Fruit fly (Drosophila melanogaster) whole organism, embryonic: Measurements from ENCODE around the gene Ada1-2.

Source experiments
- Atf3 ChIP-seq: fragments of 200-800 bp; sonication (Bioruptor generic); optimal IDR thresholded peaks from 3 replicates; lab custom pipeline; 2016; ENCODE audit warnings: missing biosample characterization, missing genetic modification characterization
- B-H2 ChIP-seq: fragments of 200-800 bp; sonication (Bioruptor generic); optimal IDR thresholded peaks from 2 replicates; lab custom pipeline; 2018; ENCODE audit warnings: missing biosample characterization, mild to moderate bottlenecking, missing genetic modification characterization
- CG10267 ChIP-seq: fragments of 200-800 bp; sonication (Bioruptor generic); optimal IDR thresholded peaks from 2 replicates; lab custom pipeline; 2018; ENCODE audit warnings: missing biosample characterization, mild to moderate bottlenecking, missing genetic modification characterization, moderate library complexity
- CG12071 ChIP-seq: fragments of 200-800 bp; sonication (Bioruptor generic); optimal IDR thresholded peaks from 3 replicates; lab custom pipeline; 2018; ENCODE audit warnings: missing biosample characterization, mild to moderate bottlenecking, missing genetic modification characterization
- CG13894 ChIP-seq: fragments of 200-800 bp; sonication (Bioruptor generic); optimal IDR thresholded peaks from 3 replicates; lab custom pipeline; 2018; ENCODE audit warnings: missing biosample characterization, mild to moderate bottlenecking, missing genetic modification characterization, moderate library complexity
- CG2199 ChIP-seq: fragments of 200-800 bp; sonication (Bioruptor generic); IDR thresholded peaks from 3 replicates; pipeline ENCODE4 v1.3.6; 2022; ENCODE audit warnings: missing biosample characterization, missing genetic modification characterization
- CG2889 ChIP-seq: fragments of 200-800 bp; sonication (Bioruptor generic); IDR thresholded peaks from 3 replicates; pipeline ENCODE4 v1.3.6; 2022; ENCODE audit warnings: missing biosample characterization, missing genetic modification characterization
- CG31224 ChIP-seq: fragments of 200-800 bp; sonication (Bioruptor generic); IDR thresholded peaks from 2 replicates; pipeline ENCODE4 v1.3.6; 2022; ENCODE audit warnings: missing biosample characterization, missing genetic modification characterization
- CG34376 ChIP-seq: fragments of 200-800 bp; sonication (Bioruptor generic); optimal IDR thresholded peaks from 2 replicates; lab custom pipeline; 2018; ENCODE audit warnings: missing biosample characterization, mild to moderate bottlenecking, missing genetic modification characterization
- CG4328 ChIP-seq: fragments of 200-800 bp; sonication (Bioruptor generic); optimal IDR thresholded peaks from 3 replicates; lab custom pipeline; 2017; ENCODE audit warnings: missing biosample characterization, missing genetic modification reagents, missing genetic modification characterization
- CG4360 ChIP-seq: fragments of 200-800 bp; sonication (Bioruptor generic); IDR thresholded peaks from 2 replicates; pipeline ENCODE4 v1.3.6; 2022; ENCODE audit warnings: missing biosample characterization, missing genetic modification characterization
- CG4707 ChIP-seq: fragments of 200-800 bp; sonication (Bioruptor generic); optimal IDR thresholded peaks from 2 replicates; lab custom pipeline; 2018; ENCODE audit warnings: missing biosample characterization, mild to moderate bottlenecking, missing genetic modification characterization, moderate library complexity
- CG6791 ChIP-seq: fragments of 200-800 bp; sonication (Bioruptor generic); IDR thresholded peaks from 3 replicates; pipeline ENCODE4 v1.3.6; 2022; ENCODE audit warnings: missing biosample characterization, missing genetic modification characterization; ENCODE audit not compliant: partially characterized antibody
- CG7839 ChIP-seq: fragments of 200-800 bp; sonication (Bioruptor generic); optimal IDR thresholded peaks from 3 replicates; lab custom pipeline; 2018; ENCODE audit warnings: missing biosample characterization, mild to moderate bottlenecking, missing genetic modification characterization, moderate library complexity
- CG8924 ChIP-seq: fragments of 200-800 bp; optimal IDR thresholded peaks from 3 replicates; lab custom pipeline; 2019; ENCODE audit warnings: missing biosample characterization, mild to moderate bottlenecking, missing genetic modification characterization, moderate library complexity
- Gsc ChIP-seq: fragments of 200-800 bp; sonication (Bioruptor generic); IDR thresholded peaks from 2 replicates; pipeline ENCODE4 v1.3.6; 2022; ENCODE audit warnings: missing biosample characterization, missing genetic modification characterization
- Hmr ChIP-seq: fragments of 200-800 bp; sonication (Bioruptor generic); optimal IDR thresholded peaks from 3 replicates; lab custom pipeline; 2017; ENCODE audit warnings: mild to moderate bottlenecking, missing biosample characterization, missing genetic modification reagents, missing genetic modification characterization
- Hmx ChIP-seq: fragments of 200-800 bp; sonication (Bioruptor generic); optimal IDR thresholded peaks from 2 replicates; lab custom pipeline; 2016; ENCODE audit warnings: missing biosample characterization, missing genetic modification characterization
- Hr39 ChIP-seq: fragments of >200 bp; optimal IDR thresholded peaks from 2 replicates; lab custom pipeline; 2017
- Kr ChIP-seq: fragments of 200-800 bp; sonication (Bioruptor generic); optimal IDR thresholded peaks from 2 replicates; lab custom pipeline; 2017; ENCODE audit warnings: missing biosample characterization, mild to moderate bottlenecking, missing genetic modification characterization
- Neu2 ChIP-seq: fragments of 200-800 bp; sonication (Bioruptor generic); optimal IDR thresholded peaks from 3 replicates; lab custom pipeline; 2016; ENCODE audit warnings: missing biosample characterization, missing genetic modification characterization, borderline replicate concordance
- Nf-YA ChIP-seq: fragments of 200-800 bp; sonication (Bioruptor generic); IDR thresholded peaks from 2 replicates; pipeline ENCODE4 v1.3.6; 2022; ENCODE audit warnings: missing biosample characterization, missing genetic modification characterization
- Nf-YB ChIP-seq: fragments of 200-800 bp; sonication (Bioruptor generic); optimal IDR thresholded peaks from 3 replicates; lab custom pipeline; 2019; ENCODE audit warnings: missing biosample characterization, mild to moderate bottlenecking, missing genetic modification characterization, moderate library complexity
- Pdp1 ChIP-seq, 2 experiments: fragments of 200-800 bp; sonication (Bioruptor generic); optimal IDR thresholded peaks; 3 replicates each; lab custom pipeline; 2016; ENCODE audit warnings: missing biosample characterization in 2 of 2, missing genetic modification characterization in 2 of 2, mild to moderate bottlenecking in 1 of 2, moderate library complexity in 1 of 2
- Xbp1 ChIP-seq: fragments of 200-800 bp; sonication (Bioruptor generic); optimal IDR thresholded peaks from 3 replicates; lab custom pipeline; 2016; ENCODE audit warnings: missing biosample characterization, mild to moderate bottlenecking, missing genetic modification characterization
- abd-A ChIP-seq: fragments of 200-800 bp; sonication (Bioruptor generic); optimal IDR thresholded peaks from 3 replicates; lab custom pipeline; 2019; ENCODE audit warnings: missing biosample characterization, mild to moderate bottlenecking, missing genetic modification characterization, moderate library complexity
- bab2 ChIP-seq: fragments of 200-800 bp; sonication (Bioruptor generic); optimal IDR thresholded peaks from 2 replicates; lab custom pipeline; 2016; ENCODE audit warnings: missing biosample characterization, missing genetic modification characterization
- btn ChIP-seq: fragments of 200-800 bp; sonication (Bioruptor generic); optimal IDR thresholded peaks from 2 replicates; lab custom pipeline; 2016; ENCODE audit warnings: missing biosample characterization, missing genetic modification characterization
- cad ChIP-seq: fragments of >200 bp; optimal IDR thresholded peaks from 2 replicates; lab custom pipeline; 2017; ENCODE audit warnings: missing biosample characterization, missing genetic modification characterization
- cg ChIP-seq: fragments of 200-800 bp; sonication (Bioruptor generic); optimal IDR thresholded peaks from 3 replicates; lab custom pipeline; 2019; ENCODE audit warnings: missing biosample characterization, mild to moderate bottlenecking, missing genetic modification characterization, moderate library complexity
- chif ChIP-seq, 2 experiments: fragments of 200-800 bp; sonication (Bioruptor generic); optimal IDR thresholded peaks; 3 replicates each; lab custom pipeline; 2016; ENCODE audit warnings: missing biosample characterization in 2 of 2, missing genetic modification characterization in 2 of 2
- chinmo ChIP-seq: fragments of 200-800 bp; sonication (Bioruptor generic); IDR thresholded peaks from 4 replicates; pipeline ENCODE4 v1.3.6; 2022; ENCODE audit warnings: missing biosample characterization, missing genetic modification characterization; ENCODE audit not compliant: partially characterized antibody
- emc ChIP-seq: fragments of 200-800 bp; sonication (Bioruptor generic); optimal IDR thresholded peaks from 2 replicates; lab custom pipeline; 2016; ENCODE audit warnings: missing biosample characterization, missing genetic modification characterization
- fd3F ChIP-seq: fragments of 200-800 bp; sonication (Bioruptor generic); optimal IDR thresholded peaks from 2 replicates; lab custom pipeline; 2018; ENCODE audit warnings: missing biosample characterization, mild to moderate bottlenecking, missing genetic modification characterization, moderate library complexity
- gcm ChIP-seq: fragments of 200-800 bp; sonication (Bioruptor generic); optimal IDR thresholded peaks from 2 replicates; lab custom pipeline; 2019; ENCODE audit warnings: missing biosample characterization, mild to moderate bottlenecking, missing genetic modification characterization, moderate library complexity
- grn ChIP-seq: fragments of 200-800 bp; sonication (Bioruptor generic); optimal IDR thresholded peaks from 3 replicates; lab custom pipeline; 2017; ENCODE audit warnings: missing biosample characterization, missing genetic modification characterization
- jing ChIP-seq: fragments of 200-800 bp; sonication (Bioruptor generic); optimal IDR thresholded peaks from 2 replicates; lab custom pipeline; 2018; ENCODE audit warnings: missing biosample characterization, mild to moderate bottlenecking, missing genetic modification characterization
- odd ChIP-seq: fragments of 200-800 bp; sonication (Bioruptor generic); optimal IDR thresholded peaks from 2 replicates; lab custom pipeline; 2017; ENCODE audit warnings: missing biosample characterization, mild to moderate bottlenecking, missing genetic modification characterization
- pros ChIP-seq: fragments of 200-800 bp; sonication (Bioruptor generic); optimal IDR thresholded peaks from 3 replicates; lab custom pipeline; 2019; ENCODE audit warnings: missing biosample characterization, mild to moderate bottlenecking, missing genetic modification characterization, moderate library complexity
- scrt ChIP-seq: fragments of 200-800 bp; sonication (Bioruptor generic); optimal IDR thresholded peaks from 2 replicates; lab custom pipeline; 2018; ENCODE audit warnings: missing biosample characterization, mild to moderate bottlenecking, missing genetic modification characterization, moderate library complexity
- sens ChIP-seq: fragments of 200-800 bp; sonication (Bioruptor generic); peaks from one replicate; lab custom pipeline; 2016; ENCODE audit warnings: missing biosample characterization, missing genetic modification characterization
- ssp ChIP-seq: fragments of 200-800 bp; sonication (Bioruptor generic); IDR thresholded peaks from 2 replicates; pipeline ENCODE4 v1.3.6; 2022; ENCODE audit warnings: missing biosample characterization, missing genetic modification characterization
- stc ChIP-seq: fragments of 200-800 bp; sonication (Bioruptor generic); IDR thresholded peaks from 2 replicates; pipeline ENCODE4 v1.3.6; 2022; ENCODE audit warnings: missing biosample characterization, missing genetic modification characterization
- sug ChIP-seq: fragments of 200-800 bp; optimal IDR thresholded peaks from 2 replicates; lab custom pipeline; 2019; ENCODE audit warnings: missing biosample characterization, mild to moderate bottlenecking, missing genetic modification characterization, moderate library complexity
- vvl ChIP-seq: fragments of 200-800 bp; sonication (Bioruptor generic); IDR thresholded peaks from 2 replicates; pipeline ENCODE4 v1.3.6; 2022; ENCODE audit warnings: missing biosample characterization, missing genetic modification characterization

Gene Ada1-2

dm6 chr2L:11970853-11971397 is 21.8 kb upstream of the Ada1-2 start (continued):
- TF ChIP-seq chif (GFP tag; optimal IDR thresholded peaks at IDR 0.05; lab: Kevin White, UChicago) (no peak), vvl (peak; percentile 56; the same call in 1 of the 2 replicates), sug (tag; lab: Kevin White, UChicago) (peak; percentile 39), emc (GFP tag; lab: Kevin White, UChicago) (no peak), Gsc (GFP tag; lab: Robert Waterston, UW) (no peak)

dm6 chr2L:11973145-11973738 is 19.5 kb upstream of the Ada1-2 start:
- TF ChIP-seq fd3F (no peak), CG4360 (peak; percentile 85), cg (GFP tag; lab: Kevin White, UChicago) (peak; percentile 9), cad (GFP tag; lab: Kevin White, UChicago) (peak; percentile 31), stc (GFP tag; lab: Robert Waterston, UW) (no peak), CG34376 (GFP tag; lab: Kevin White, UChicago) (no peak), scrt (no peak), sens (GFP tag; lab: Kevin White, UChicago) (peak; percentile 44), gcm (GFP tag; lab: Kevin White, UChicago) (peak; percentile 77), CG2199 (GFP tag; lab: Robert Waterston, UW) (peak; percentile 91), chinmo (GFP tag; lab: Robert Waterston, UW) (0 out of 4 replicates have a peak, but pooled peaks have one; percentile 19), CG13894 (peak; percentile 54), B-H2 (peak; percentile 5), CG31224 (peak; percentile 41; the same call in 1 of the 2 replicates), Pdp1 (GFP tag; optimal IDR thresholded peaks at IDR 0.05; lab: Kevin White, UChicago) (no peak), pros (peak; percentile 11), odd (peak; percentile 23), Kr (GFP tag; lab: Kevin White, UChicago) (peak; percentile 6), CG8924 (no peak), grn (GFP tag; lab: Kevin White, UChicago) (peak; percentile 34), ssp (GFP tag; lab: Robert Waterston, UW) (no peak), CG4328 (GFP tag; lab: Kevin White, UChicago) (no peak)

- TF ChIP-seq bab2 (GFP tag; lab: Kevin White, UChicago) (no peak), CG2889 (GFP tag; lab: Robert Waterston, UW) (no peak), jing (GFP tag; lab: Kevin White, UChicago) (no peak), Atf3 (GFP tag; lab: Kevin White, UChicago) (no peak), Xbp1 (no peak), Hmx (GFP tag; lab: Kevin White, UChicago) (no peak), Hmr (GFP tag; lab: Kevin White, UChicago) (no peak), CG12071 (GFP tag; lab: Kevin White, UChicago) (no peak), CG4707 (GFP tag; lab: Kevin White, UChicago) (no peak), btn (no peak), Neu2 (no peak), CG6791 (GFP tag; lab: Robert Waterston, UW) (no peak), abd-A (no peak), Hr39 (no peak), Nf-YA (GFP tag; lab: Robert Waterston, UW) (no peak), CG10267 (tag; lab: Kevin White, UChicago) (no peak), Nf-YB (GFP tag; lab: Kevin White, UChicago) (no peak), CG7839 (tag; lab: Kevin White, UChicago) (no peak)
Observed at dm6 chr2L:11976955-11977354, 15.7 kb upstream of the Ada1-2 start.
